Worm (Caenorhabditis elegans): ENCODE data around the gene Y67H2A.10.

- no peak for TF ChIP-seq pes-1 (GFP tag; IDR thresholded peaks at IDR 0.05)
- no peak for TF ChIP-seq ceh-13 (GFP tag; optimal IDR thresholded peaks at IDR 0.05)
- no peak for TF ChIP-seq B0310.2 (tag; optimal IDR thresholded peaks at IDR 0.05)
- TF ChIP-seq flt-1 (GFP tag; IDR thresholded peaks at IDR 0.05), result no peak
- TF ChIP-seq hmbx-1 (tag; optimal IDR thresholded peaks at IDR 0.05), result no peak
- TF ChIP-seq hnd-1 (tag; optimal IDR thresholded peaks at IDR 0.05), result no peak
These were observed 45.9 kb downstream of the Y67H2A.10 start, which contains the start of gene JC8.4 for ce11 chrIV:13243375-13243774.
